Fruit fly (Drosophila melanogaster): ENCODE data around the gene CG17726.
A peak's percentile ranks its signal among the peaks of the same experiment; 100 is the strongest.

- TF ChIP-seq bab1 (GFP tag; optimal IDR thresholded peaks at IDR 0.05), result peak; percentile 55
- TF ChIP-seq tj (GFP tag; optimal IDR thresholded peaks at IDR 0.05), result peak; percentile 75
- no peak for TF ChIP-seq CG5204 (GFP tag; optimal IDR thresholded peaks at IDR 0.05)
- TF ChIP-seq kay (GFP tag; ENCODE audit: borderline replicate concordance), result no peak
- TF ChIP-seq cic (GFP tag; optimal IDR thresholded peaks at IDR 0.05), result peak; percentile 61
- TF ChIP-seq Hr96 (GFP tag; optimal IDR thresholded peaks at IDR 0.05), result peak; percentile 67
- TF ChIP-seq CG14711 (tag; optimal IDR thresholded peaks at IDR 0.05), result peak; percentile 62
- TF ChIP-seq CG11617 (GFP tag; optimal IDR thresholded peaks at IDR 0.05), result peak; percentile 69
- TF ChIP-seq CG7045 (GFP tag; optimal IDR thresholded peaks at IDR 0.05), result peak; percentile 44
- no peak for TF ChIP-seq cnc (optimal IDR thresholded peaks at IDR 0.05)
Measured at dm6 chr3R:11211291-11212061, 15.1 kb upstream of the CG17726 start.

Measured in whole organism, adult.